Worm (Caenorhabditis elegans): ENCODE data around the gene T05G5.1.

DNA sequence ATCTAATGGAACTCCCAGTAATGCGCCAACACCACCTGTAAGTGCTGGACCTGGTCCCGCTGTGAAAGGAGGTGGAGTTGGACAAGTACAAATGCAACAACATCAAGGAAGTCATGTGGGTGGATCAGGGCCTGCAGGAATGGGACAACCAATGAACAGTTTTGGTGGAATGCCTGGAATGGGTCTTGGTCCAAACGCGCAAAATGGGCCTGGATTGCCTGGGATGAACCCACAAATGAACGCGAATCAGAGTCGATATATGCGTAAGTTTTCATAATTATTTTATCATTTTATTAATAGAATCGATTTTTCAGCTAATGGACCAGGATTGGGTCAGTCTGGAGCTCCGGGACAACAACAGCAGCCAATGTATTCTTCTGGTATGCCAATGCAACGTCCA is 29.3 kb upstream of the T05G5.1 start:
- TF ChIP-seq dao-5 (tag; optimal IDR thresholded peaks at IDR 0.05) (no peak), him-1 (tag; optimal IDR thresholded peaks at IDR 0.05) (no peak)
